Fruit fly (Drosophila melanogaster) whole organism, embryonic: ENCODE data around the gene CG11843.
A peak's percentile ranks its signal among the peaks of the same experiment; 100 is the strongest.

Experiments used
- Adf1 ChIP-seq: fragments of 200-800 bp; sonication (Bioruptor generic); IDR thresholded peaks from 2 replicates; pipeline ENCODE4 v1.3.6; 2022; ENCODE audit warnings: missing biosample characterization, missing genetic modification characterization
- Awh ChIP-seq: fragments of 200-800 bp; sonication (Bioruptor generic); IDR thresholded peaks from 2 replicates; pipeline ENCODE4, ENCODE4 v1.3.6; 2022; ENCODE audit warnings: missing biosample characterization, missing genetic modification characterization
- Blimp-1 ChIP-seq: fragments of 200-800 bp; sonication (Bioruptor generic); optimal IDR thresholded peaks from 3 replicates; lab custom pipeline; 2018; ENCODE audit warnings: missing biosample characterization, missing genetic modification characterization, mild to moderate bottlenecking, moderate library complexity, missing genetic modification reagents
- CG10321 ChIP-seq: fragments of 200-800 bp; sonication (Bioruptor generic); IDR thresholded peaks from 2 replicates; pipeline ENCODE4 v1.3.6; 2022; ENCODE audit warnings: missing biosample characterization, missing genetic modification characterization
- CG11696 ChIP-seq: fragments of 200-800 bp; sonication (Bioruptor generic); IDR thresholded peaks from 2 replicates; pipeline ENCODE4 v1.3.6; 2022; ENCODE audit warnings: missing biosample characterization, missing genetic modification characterization
- CG15601 ChIP-seq: fragments of 200-800 bp; sonication (Bioruptor generic); optimal IDR thresholded peaks from 3 replicates; lab custom pipeline; 2019; ENCODE audit warnings: missing biosample characterization, mild to moderate bottlenecking, missing genetic modification characterization, moderate library complexity
- CG17359 ChIP-seq: fragments of 200-800 bp; sonication (Bioruptor generic); optimal IDR thresholded peaks from 3 replicates; lab custom pipeline; 2018; ENCODE audit warnings: missing biosample characterization, mild to moderate bottlenecking, missing genetic modification characterization, moderate library complexity
- CG18262 ChIP-seq: fragments of 200-800 bp; optimal IDR thresholded peaks from 3 replicates; lab custom pipeline; 2019; ENCODE audit warnings: missing biosample characterization, mild to moderate bottlenecking, missing genetic modification characterization, moderate library complexity
- CG2875 ChIP-seq: fragments of 200-800 bp; sonication (Bioruptor generic); optimal IDR thresholded peaks from 2 replicates; lab custom pipeline; 2017; ENCODE audit warnings: missing biosample characterization, mild to moderate bottlenecking, missing genetic modification characterization, missing genetic modification reagents
- CG31365 ChIP-seq: fragments of 200-800 bp; sonication (Bioruptor generic); optimal IDR thresholded peaks from 2 replicates; lab custom pipeline; 2018; ENCODE audit warnings: missing biosample characterization, mild to moderate bottlenecking, missing genetic modification characterization
- CG32767 ChIP-seq: fragments of 200-800 bp; sonication (Bioruptor generic); IDR thresholded peaks from 2 replicates; pipeline ENCODE4 v1.3.6; 2022; ENCODE audit warnings: missing biosample characterization, missing genetic modification characterization
- CG32772 ChIP-seq: fragments of 200-800 bp; sonication (Bioruptor generic); IDR thresholded peaks from 2 replicates; pipeline ENCODE4 v1.3.6; 2022; ENCODE audit warnings: missing biosample characterization, missing genetic modification characterization
- CG33213 ChIP-seq: fragments of 200-800 bp; sonication (Bioruptor generic); optimal IDR thresholded peaks from 3 replicates; lab custom pipeline; 2016; ENCODE audit warnings: missing biosample characterization, missing genetic modification characterization
- CG3407 ChIP-seq: fragments of 200-800 bp; sonication (Bioruptor generic); optimal IDR thresholded peaks from 2 replicates; lab custom pipeline; 2018; ENCODE audit warnings: missing biosample characterization, mild to moderate bottlenecking, missing genetic modification characterization
- CG5245 ChIP-seq: fragments of 200-800 bp; sonication (Bioruptor generic); optimal IDR thresholded peaks from 3 replicates; lab custom pipeline; 2016; ENCODE audit warnings: missing biosample characterization, missing genetic modification characterization
- CG6813 ChIP-seq: fragments of 200-800 bp; sonication (Bioruptor generic); optimal IDR thresholded peaks from 2 replicates; lab custom pipeline; 2017; ENCODE audit warnings: missing biosample characterization, missing genetic modification characterization, mild to moderate bottlenecking, moderate library complexity, missing genetic modification reagents
- CG8765 ChIP-seq: fragments of 200-800 bp; sonication (Bioruptor generic); IDR thresholded peaks from 2 replicates; pipeline ENCODE4 v1.3.6; 2022; ENCODE audit warnings: missing biosample characterization, missing genetic modification characterization
- D19A ChIP-seq: fragments of 200-800 bp; optimal IDR thresholded peaks from 3 replicates; lab custom pipeline; 2019; ENCODE audit warnings: missing biosample characterization, mild to moderate bottlenecking, missing genetic modification characterization, moderate library complexity
- Deaf1 ChIP-seq: fragments of 200-800 bp; optimal IDR thresholded peaks from 3 replicates; lab custom pipeline; 2019; ENCODE audit warnings: missing biosample characterization, mild to moderate bottlenecking, missing genetic modification characterization, moderate library complexity
- Drgx ChIP-seq: fragments of 200-800 bp; sonication (Bioruptor generic); IDR thresholded peaks from 2 replicates; pipeline ENCODE4 v1.3.6; 2022; ENCODE audit warnings: missing biosample characterization, missing genetic modification characterization
- HHEX ChIP-seq: fragments of 200-800 bp; sonication (Bioruptor generic); optimal IDR thresholded peaks from 3 replicates; lab custom pipeline; 2017; ENCODE audit warnings: missing biosample characterization, mild to moderate bottlenecking, missing genetic modification characterization, missing genetic modification reagents
- MESR4 ChIP-seq: fragments of 200-800 bp; sonication (Bioruptor generic); optimal IDR thresholded peaks from 2 replicates; lab custom pipeline; 2018; ENCODE audit warnings: missing biosample characterization, mild to moderate bottlenecking, missing genetic modification characterization, moderate library complexity
- Mes4 ChIP-seq: fragments of 200-800 bp; sonication (Bioruptor generic); optimal IDR thresholded peaks from 2 replicates; lab custom pipeline; 2016; ENCODE audit warnings: missing biosample characterization, missing genetic modification characterization
- Myb ChIP-seq: fragments of 200-800 bp; sonication (Bioruptor generic); optimal IDR thresholded peaks from 2 replicates; lab custom pipeline; 2016; ENCODE audit warnings: missing biosample characterization, missing genetic modification characterization
- PHDP ChIP-seq: fragments of 200-800 bp; sonication (Bioruptor generic); optimal IDR thresholded peaks from 3 replicates; lab custom pipeline; 2018; ENCODE audit warnings: missing biosample characterization, mild to moderate bottlenecking, missing genetic modification characterization, moderate library complexity
- Pdp1 ChIP-seq, 2 experiments: fragments of 200-800 bp; sonication (Bioruptor generic); optimal IDR thresholded peaks; 3 replicates each; lab custom pipeline; 2016; ENCODE audit warnings: missing biosample characterization in 2 of 2, missing genetic modification characterization in 2 of 2, mild to moderate bottlenecking in 1 of 2, moderate library complexity in 1 of 2
- Tbp ChIP-seq: fragments of >200 bp; optimal IDR thresholded peaks from 2 replicates; lab custom pipeline; 2018; ENCODE audit warnings: missing biosample characterization, missing genetic modification characterization
- Usf ChIP-seq: fragments of 200-800 bp; sonication (Bioruptor generic); optimal IDR thresholded peaks from 2 replicates; lab custom pipeline; 2017; ENCODE audit warnings: missing genotype, missing biosample characterization, missing genetic modification characterization
- YL-1 ChIP-seq: fragments of 200-800 bp; sonication (Bioruptor generic); optimal IDR thresholded peaks from 3 replicates; lab custom pipeline; 2017; ENCODE audit warnings: missing biosample characterization, mild to moderate bottlenecking, missing genetic modification characterization
- ash1 ChIP-seq: fragments of 200-800 bp; sonication (Bioruptor generic); optimal IDR thresholded peaks from 2 replicates; lab custom pipeline; 2018; ENCODE audit warnings: missing biosample characterization, mild to moderate bottlenecking, missing genetic modification characterization
- bowl ChIP-seq: fragments of 200-800 bp; sonication (Bioruptor generic); IDR thresholded peaks from 2 replicates; pipeline ENCODE4 v1.3.6; 2022; ENCODE audit warnings: missing biosample characterization, missing genetic modification characterization
- corto ChIP-seq: fragments of 200-800 bp; sonication (Bioruptor generic); optimal IDR thresholded peaks from 2 replicates; lab custom pipeline; 2016; ENCODE audit warnings: missing biosample characterization, mild to moderate bottlenecking, missing genetic modification characterization, moderate library complexity
- crol ChIP-seq: fragments of 200-800 bp; sonication (Bioruptor generic); IDR thresholded peaks from 2 replicates; pipeline ENCODE4 v1.3.6; 2022; ENCODE audit warnings: missing biosample characterization, missing genetic modification characterization
- dmrt99B ChIP-seq: fragments of 200-800 bp; sonication (Bioruptor generic); optimal IDR thresholded peaks from 2 replicates; lab custom pipeline; 2018; ENCODE audit warnings: missing biosample characterization, mild to moderate bottlenecking, missing genetic modification characterization, moderate library complexity
- dysf ChIP-seq: fragments of 200-800 bp; sonication (Bioruptor generic); IDR thresholded peaks from 3 replicates; pipeline ENCODE4 v1.3.6; 2022; ENCODE audit warnings: missing biosample characterization, missing genetic modification characterization
- gcm ChIP-seq: fragments of 200-800 bp; sonication (Bioruptor generic); optimal IDR thresholded peaks from 2 replicates; lab custom pipeline; 2019; ENCODE audit warnings: missing biosample characterization, mild to moderate bottlenecking, missing genetic modification characterization, moderate library complexity
- grn ChIP-seq: fragments of 200-800 bp; sonication (Bioruptor generic); optimal IDR thresholded peaks from 3 replicates; lab custom pipeline; 2017; ENCODE audit warnings: missing biosample characterization, missing genetic modification characterization
- pfk ChIP-seq: fragments of 200-800 bp; sonication (Bioruptor generic); optimal IDR thresholded peaks from 2 replicates; lab custom pipeline; 2018; ENCODE audit warnings: missing biosample characterization, mild to moderate bottlenecking, missing genetic modification characterization, moderate library complexity
- schlank ChIP-seq: fragments of 200-800 bp; sonication (Bioruptor generic); optimal IDR thresholded peaks from 2 replicates; lab custom pipeline; 2018; ENCODE audit warnings: missing biosample characterization, mild to moderate bottlenecking, missing genetic modification characterization
- sna ChIP-seq: fragments of 200-800 bp; sonication (Bioruptor generic); IDR thresholded peaks from 2 replicates; pipeline ENCODE4 v1.3.6; 2022; ENCODE audit warnings: missing biosample characterization, missing genetic modification characterization; ENCODE audit not compliant: partially characterized antibody
- so ChIP-seq: fragments of 200-800 bp; sonication (Bioruptor generic); IDR thresholded peaks from 3 replicates; pipeline ENCODE4 v1.3.6; 2022; ENCODE audit warnings: missing biosample characterization, missing genetic modification characterization
- sob ChIP-seq: fragments of 200-800 bp; sonication (Bioruptor generic); IDR thresholded peaks from 2 replicates; pipeline ENCODE4 v1.3.6; 2022; ENCODE audit warnings: missing biosample characterization, missing genetic modification characterization
- stwl ChIP-seq: fragments of 200-800 bp; sonication (Bioruptor generic); optimal IDR thresholded peaks from 3 replicates; lab custom pipeline; 2018; ENCODE audit warnings: missing biosample characterization, mild to moderate bottlenecking, missing genetic modification characterization, moderate library complexity
- tll ChIP-seq, 2 experiments: fragments of 200-800 bp in 1 of 2; fragments of >200 bp in 1 of 2; sonication (Bioruptor generic) in 1 of 2; optimal IDR thresholded peaks; 2 replicates each; lab custom pipeline; 2017 to 2019; ENCODE audit warnings: missing biosample characterization in 2 of 2, missing genetic modification characterization in 2 of 2, mild to moderate bottlenecking in 1 of 2, moderate library complexity in 1 of 2
- unpg ChIP-seq: fragments of 200-800 bp; sonication (Bioruptor generic); optimal IDR thresholded peaks from 3 replicates; lab custom pipeline; 2018; ENCODE audit warnings: missing biosample characterization, mild to moderate bottlenecking, missing genetic modification characterization, moderate library complexity
- wek ChIP-seq: fragments of 200-800 bp; sonication (Bioruptor generic); optimal IDR thresholded peaks from 3 replicates; lab custom pipeline; 2018; ENCODE audit warnings: missing biosample characterization, mild to moderate bottlenecking, missing genetic modification characterization, moderate library complexity
- zen2 ChIP-seq: fragments of 200-800 bp; sonication (Bioruptor generic); IDR thresholded peaks from 3 replicates; pipeline ENCODE4 v1.3.6; 2022; ENCODE audit warnings: missing biosample characterization, missing genetic modification characterization; ENCODE audit not compliant: partially characterized antibody

Gene CG11843

dm6 chr3R:29083459-29084457 lies 29.6 kb downstream of the CG11843 start (continued):
- TF ChIP-seq unpg (GFP tag; lab: Kevin White, UChicago) (peak; percentile 10), so (0 out of 3 replicates have a peak, but pooled peaks have one; percentile 38), CG6813 (GFP tag; lab: Kevin White, UChicago) (peak; percentile 44), wek (peak; percentile 55), Awh (GFP tag; lab: Robert Waterston, UW) (peak; percentile 59; the same call in 1 of the 2 replicates), CG32767 (peak; percentile 63; the same call in 1 of the 2 replicates), HHEX (GFP tag; lab: Kevin White, UChicago) (peak; percentile 14), Myb (GFP tag; lab: Kevin White, UChicago) (no peak), ash1 (GFP tag; lab: Kevin White, UChicago) (no peak), grn (GFP tag; lab: Kevin White, UChicago) (peak; percentile 52), gcm (GFP tag; lab: Kevin White, UChicago) (peak; percentile 41), MESR4 (GFP tag; lab: Kevin White, UChicago) (no peak), CG2875 (GFP tag; lab: Kevin White, UChicago) (peak; percentile 38), tll (GFP tag; optimal IDR thresholded peaks at IDR 0.05; lab: Kevin White, UChicago) (no peak), CG18262 (tag; lab: Kevin White, UChicago) (peak; percentile 26), Usf (no peak), CG10321 (GFP tag; lab: Robert Waterston, UW) (peak; percentile 48; the same call in 1 of the 2 replicates), dysf (GFP tag; lab: Robert Waterston, UW) (no peak), Deaf1 (tag; lab: Kevin White, UChicago) (peak; percentile 63), dmrt99B (tag; lab: Kevin White, UChicago) (peak; percentile 14), Pdp1 (GFP tag; optimal IDR thresholded peaks at IDR 0.05; lab: Kevin White, UChicago) (peak in 1 of 2 experiments; percentile 89), schlank (no peak), CG17359 (tag; lab: Kevin White, UChicago) (peak; percentile 19), Adf1 (GFP tag; lab: Robert Waterston, UW) (no peak), sna (no peak), CG32772 (GFP tag; lab: Robert Waterston, UW) (no peak), CG8765 (GFP tag; lab: Robert Waterston, UW) (no peak), Blimp-1 (GFP tag; lab: Kevin White, UChicago) (peak; percentile 34), CG33213 (GFP tag; lab: Kevin White, UChicago) (no peak), corto (GFP tag; lab: Kevin White, UChicago) (no peak), D19A (tag; lab: Kevin White, UChicago) (peak; percentile 21), bowl (GFP tag; lab: Robert Waterston, UW) (no peak), pfk (GFP tag; lab: Kevin White, UChicago) (peak; percentile 83), CG15601 (tag; lab: Kevin White, UChicago) (peak; percentile 38), zen2 (GFP tag; lab: Robert Waterston, UW) (no peak), CG3407 (GFP tag; lab: Kevin White, UChicago) (peak; percentile 57), Drgx (GFP tag; lab: Robert Waterston, UW) (0 out of 2 replicates have a peak, but pooled peaks have one; percentile 8), CG31365 (tag; lab: Kevin White, UChicago) (peak; percentile 1), Tbp (GFP tag; lab: Kevin White, UChicago) (no peak), stwl (peak; percentile 25), crol (GFP tag; lab: Robert Waterston, UW) (peak; percentile 29; the same call in 1 of the 2 replicates), YL-1 (GFP tag; lab: Kevin White, UChicago) (no peak), Mes4 (no peak), CG5245 (GFP tag; lab: Kevin White, UChicago) (no peak), PHDP (tag; lab: Kevin White, UChicago) (peak; percentile 5), sob (no peak), CG11696 (GFP tag; lab: Robert Waterston, UW) (no peak)
